Fruit fly (Drosophila melanogaster) whole organism, pupa: ENCODE results near the gene CG11403.

Source experiments
- CG10348 ChIP-seq: fragments of 200-800 bp; sonication (Bioruptor generic); IDR thresholded peaks from 2 replicates; pipeline ENCODE4 v1.3.6; 2022; ENCODE audit warnings: missing biosample characterization, missing genetic modification characterization
- CG12605 ChIP-seq: fragments of 200-800 bp; sonication (Bioruptor generic); IDR thresholded peaks from 2 replicates; pipeline ENCODE4 v1.3.6; 2022; ENCODE audit warnings: missing biosample characterization, missing genetic modification characterization
- CG13204 ChIP-seq: fragments of 200-800 bp; sonication (Bioruptor generic); optimal IDR thresholded peaks from 2 replicates; lab custom pipeline; 2018; ENCODE audit warnings: missing biosample characterization, mild to moderate bottlenecking, missing genetic modification characterization, moderate library complexity
- CG14655 ChIP-seq: fragments of 200-800 bp; sonication (Bioruptor generic); optimal IDR thresholded peaks from 3 replicates; lab custom pipeline; 2017; ENCODE audit warnings: mild to moderate bottlenecking, missing biosample characterization, missing genetic modification reagents, missing genetic modification characterization
- CG15710 ChIP-seq: fragments of 200-800 bp; sonication (Bioruptor generic); optimal IDR thresholded peaks from 2 replicates; lab custom pipeline; 2018; ENCODE audit warnings: missing biosample characterization, mild to moderate bottlenecking, missing genetic modification characterization, moderate library complexity
- CG17806 ChIP-seq: fragments of 200-800 bp; sonication (Bioruptor generic); optimal IDR thresholded peaks from 2 replicates; lab custom pipeline; 2018; ENCODE audit warnings: missing biosample characterization, mild to moderate bottlenecking, missing genetic modification characterization, moderate library complexity
- CG32121 ChIP-seq: fragments of 200-800 bp; sonication (Bioruptor generic); IDR thresholded peaks from 2 replicates; pipeline ENCODE4 v1.3.6; 2022; ENCODE audit warnings: missing biosample characterization, missing genetic modification characterization
- CG34367 ChIP-seq: fragments of 200-800 bp; sonication (Bioruptor generic); optimal IDR thresholded peaks from 2 replicates; lab custom pipeline; 2018; ENCODE audit warnings: missing biosample characterization, mild to moderate bottlenecking, missing genetic modification characterization
- CG4496 ChIP-seq: fragments of 200-800 bp; sonication (Bioruptor generic); IDR thresholded peaks from 3 replicates; pipeline ENCODE4 v1.3.6; 2022; ENCODE audit warnings: missing biosample characterization, missing genetic modification characterization
- CG8159 ChIP-seq: fragments of 200-800 bp; sonication (Bioruptor generic); optimal IDR thresholded peaks from 3 replicates; lab custom pipeline; 2018; ENCODE audit warnings: missing biosample characterization, mild to moderate bottlenecking, missing genetic modification characterization, moderate library complexity
- CG8301 ChIP-seq: fragments of 200-800 bp; sonication (Bioruptor generic); optimal IDR thresholded peaks from 2 replicates; lab custom pipeline; 2018; ENCODE audit warnings: missing biosample characterization, mild to moderate bottlenecking, missing genetic modification characterization
- CG9948 ChIP-seq: fragments of 200-800 bp; sonication (Bioruptor generic); optimal IDR thresholded peaks from 2 replicates; lab custom pipeline; 2018; ENCODE audit warnings: missing biosample characterization, mild to moderate bottlenecking, missing genetic modification characterization, moderate library complexity
- D1 ChIP-seq: fragments of 200-800 bp; sonication (Bioruptor generic); optimal IDR thresholded peaks from 2 replicates; lab custom pipeline; 2018; ENCODE audit warnings: missing biosample characterization, mild to moderate bottlenecking, missing genetic modification characterization, moderate library complexity
- EcR ChIP-seq: fragments of 200-800 bp; sonication (Bioruptor generic); optimal IDR thresholded peaks from 3 replicates; lab custom pipeline; 2019; ENCODE audit warnings: missing biosample characterization, missing genetic modification characterization, mild to moderate bottlenecking, moderate library complexity, missing genetic modification reagents
- Ets98B ChIP-seq: fragments of 200-800 bp; sonication (Bioruptor generic); IDR thresholded peaks from 2 replicates; pipeline ENCODE4 v1.3.6; 2022; ENCODE audit warnings: missing biosample characterization, missing genetic modification characterization
- Pif1A ChIP-seq: fragments of 200-800 bp; sonication (Bioruptor generic); optimal IDR thresholded peaks from 3 replicates; lab custom pipeline; 2016; ENCODE audit warnings: missing biosample characterization, missing genetic modification characterization
- Pif1B ChIP-seq: fragments of 200-800 bp; sonication (Bioruptor generic); optimal IDR thresholded peaks from 3 replicates; lab custom pipeline; 2016; ENCODE audit warnings: missing biosample characterization, missing genetic modification characterization
- Snoo ChIP-seq: fragments of 200-800 bp; sonication (Bioruptor generic); optimal IDR thresholded peaks from 3 replicates; lab custom pipeline; 2017; ENCODE audit warnings: missing biosample characterization, mild to moderate bottlenecking, missing genetic modification characterization, inconsistent platforms
- fd96Ca ChIP-seq: fragments of 200-800 bp; sonication (Bioruptor generic); IDR thresholded peaks from 3 replicates; pipeline ENCODE4 v1.3.6; 2022; ENCODE audit warnings: missing biosample characterization, missing genetic modification characterization
- gl ChIP-seq: fragments of 200-800 bp; sonication (Bioruptor generic); optimal IDR thresholded peaks from 2 replicates; lab custom pipeline; 2018; ENCODE audit warnings: missing biosample characterization, mild to moderate bottlenecking, missing genetic modification characterization
- rn ChIP-seq: fragments of 200-800 bp; sonication (Bioruptor generic); IDR thresholded peaks from 2 replicates; pipeline ENCODE4 v1.3.6; 2022; ENCODE audit warnings: missing biosample characterization, missing genetic modification characterization

The CG11403 gene

dm6 chrX:1282433-1282832, 42.7 kb upstream of the CG11403 start:
- TF ChIP-seq Pif1A (GFP tag; lab: Kevin White, UChicago) (no peak), Ets98B (GFP tag; lab: Robert Waterston, UW) (no peak), CG10348 (GFP tag; lab: Robert Waterston, UW) (no peak), Snoo (tag; lab: Kevin White, UChicago) (no peak), gl (tag; lab: Kevin White, UChicago) (no peak), EcR (peak; percentile 30), fd96Ca (GFP tag; lab: Robert Waterston, UW) (no peak; the same call in 2 of the 3 replicates), CG15710 (tag; lab: Kevin White, UChicago) (no peak), CG14655 (GFP tag; lab: Kevin White, UChicago) (no peak)

DNA sequence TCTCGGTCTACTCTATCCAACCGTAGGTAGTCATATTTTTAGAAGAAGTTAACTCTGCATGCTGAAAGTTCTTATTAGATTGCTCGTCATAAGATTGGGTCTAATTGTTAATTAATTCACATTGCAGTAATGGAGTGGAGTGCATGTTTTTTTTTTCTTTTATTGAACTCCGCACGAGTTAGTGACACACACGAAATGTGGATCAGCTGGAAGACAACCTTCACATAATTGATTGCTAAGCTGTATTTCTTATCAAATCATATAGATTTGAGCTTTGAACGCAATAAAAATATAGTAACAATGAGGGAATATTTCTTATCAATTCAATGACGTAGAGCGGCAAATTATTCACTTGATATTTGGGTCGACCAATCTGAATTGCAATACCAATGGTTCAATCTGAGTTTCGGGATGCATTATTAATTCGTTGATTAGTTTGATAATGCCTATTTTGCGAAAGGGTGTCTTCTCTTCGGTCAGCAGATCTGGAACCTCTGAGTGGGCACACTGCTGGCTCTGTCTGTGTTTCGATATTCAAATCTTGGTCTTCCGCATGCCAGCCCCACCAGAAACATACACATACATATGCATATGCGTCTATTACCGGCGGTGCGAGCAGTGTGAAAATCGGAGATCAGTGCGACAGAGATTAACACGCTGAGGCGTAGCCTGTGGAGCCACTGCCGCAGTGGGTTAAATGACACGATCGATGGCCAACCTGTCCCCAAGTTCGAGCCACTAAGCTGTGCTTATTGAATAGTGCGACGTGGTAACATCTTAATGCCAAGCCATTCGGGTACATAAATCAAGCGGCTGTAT, 39.4 kb upstream of the CG11403 start:
- TF ChIP-seq Ets98B (GFP tag; lab: Robert Waterston, UW) = no peak
- TF ChIP-seq CG8159 (tag; lab: Kevin White, UChicago) = no peak
- no peak for TF ChIP-seq Snoo (tag; lab: Kevin White, UChicago)
- TF ChIP-seq CG8301 (tag; lab: Kevin White, UChicago) = peak; percentile 6
- no peak for TF ChIP-seq Pif1B (GFP tag; lab: Kevin White, UChicago)
- no peak for TF ChIP-seq CG17806
- no peak for TF ChIP-seq CG13204 (GFP tag; lab: Kevin White, UChicago)
- no peak for TF ChIP-seq CG10348 (GFP tag; lab: Robert Waterston, UW)
- TF ChIP-seq CG14655 (GFP tag; lab: Kevin White, UChicago) = peak; percentile 28
- no peak for TF ChIP-seq D1 (tag; lab: Kevin White, UChicago)

DNA sequence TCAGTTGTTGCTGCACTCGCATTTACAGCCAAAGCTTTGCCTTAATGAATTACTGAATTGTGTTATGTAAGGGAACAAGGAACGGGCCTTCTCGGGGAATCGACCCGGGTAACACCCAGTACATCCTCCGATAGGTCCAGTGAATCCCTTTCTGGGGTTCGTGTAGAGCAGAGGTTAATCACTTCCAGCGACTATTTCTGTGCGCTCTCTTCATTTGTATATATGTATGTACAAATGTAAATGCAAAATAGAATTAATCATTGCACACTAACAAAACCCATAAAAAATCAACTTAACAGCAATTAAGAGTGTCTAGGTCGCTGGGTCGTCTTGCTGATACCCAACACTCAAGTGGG, 37.8 kb upstream of the CG11403 start:
- TF ChIP-seq rn (GFP tag; lab: Robert Waterston, UW) (no peak), CG4496 (no peak), CG9948 (tag; lab: Kevin White, UChicago) (no peak), CG10348 (GFP tag; lab: Robert Waterston, UW) (no peak)

DNA sequence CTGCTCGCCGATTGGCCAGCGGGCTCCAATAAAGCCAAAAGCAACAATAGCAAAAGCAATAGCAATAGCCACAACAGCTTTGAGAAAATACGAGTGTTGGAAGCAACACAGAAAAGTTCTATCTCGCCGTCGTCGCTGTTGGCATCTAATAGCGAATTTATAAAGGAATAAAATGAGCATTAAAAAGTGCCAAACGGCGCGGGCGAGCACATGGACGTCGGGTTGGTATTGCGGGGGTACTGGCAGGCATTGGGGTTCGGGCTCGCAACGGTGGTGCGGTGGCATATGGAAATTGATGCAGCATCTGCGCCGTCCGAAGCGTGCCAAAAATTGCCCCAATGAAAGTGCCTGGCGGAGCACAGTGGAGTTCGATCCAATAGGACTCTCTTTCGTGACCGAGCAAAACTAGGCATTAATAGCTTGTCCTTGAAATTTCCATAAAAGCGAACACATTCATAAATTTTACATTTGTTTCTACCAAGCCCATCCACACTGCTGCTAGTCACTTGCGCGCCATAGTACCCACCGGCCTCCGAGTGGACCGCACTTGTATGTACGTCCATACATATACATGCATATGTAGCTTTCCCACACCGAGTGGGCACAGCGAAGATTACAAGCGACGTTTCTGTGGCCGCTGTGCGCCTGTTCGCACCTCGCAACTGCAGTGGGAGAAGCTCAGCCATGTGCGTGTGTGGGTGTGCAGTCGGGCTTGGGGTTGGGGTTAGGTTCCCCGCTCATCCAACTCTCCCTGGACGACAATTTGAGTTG, 37.3 kb upstream of the CG11403 start:
- peak; percentile 94 for TF ChIP-seq Snoo (tag; lab: Kevin White, UChicago)
- peak; percentile 94 for TF ChIP-seq CG14655 (GFP tag; lab: Kevin White, UChicago)
- peak; percentile 95 for TF ChIP-seq CG10348 (GFP tag; lab: Robert Waterston, UW)
- TF ChIP-seq CG4496 = peak; percentile 99
- TF ChIP-seq D1 (tag; lab: Kevin White, UChicago) = peak; percentile 41
- TF ChIP-seq EcR = peak; percentile 53
- peak; percentile 70 for TF ChIP-seq CG13204 (GFP tag; lab: Kevin White, UChicago)
- peak; percentile 99 for TF ChIP-seq CG32121 (GFP tag; lab: Robert Waterston, UW)
- TF ChIP-seq fd96Ca (GFP tag; lab: Robert Waterston, UW) = peak; percentile 99
- peak; percentile 84 for TF ChIP-seq CG17806
- TF ChIP-seq CG8159 (tag; lab: Kevin White, UChicago) = peak; percentile 88
- TF ChIP-seq CG12605 (GFP tag; lab: Robert Waterston, UW) = peak; percentile 96
- TF ChIP-seq Pif1A (GFP tag; lab: Kevin White, UChicago) = peak; percentile 95
- TF ChIP-seq gl (tag; lab: Kevin White, UChicago) = peak; percentile 73
- TF ChIP-seq CG8301 (tag; lab: Kevin White, UChicago) = peak; percentile 95
- peak; percentile 85 for TF ChIP-seq CG9948 (tag; lab: Kevin White, UChicago)
- peak; percentile 91 for TF ChIP-seq Pif1B (GFP tag; lab: Kevin White, UChicago)
- TF ChIP-seq CG34367 (tag; lab: Kevin White, UChicago) = peak; percentile 88
- peak; percentile 86 for TF ChIP-seq CG15710 (tag; lab: Kevin White, UChicago)
- TF ChIP-seq Ets98B (GFP tag; lab: Robert Waterston, UW) = peak; percentile 98
- peak; percentile 95 for TF ChIP-seq rn (GFP tag; lab: Robert Waterston, UW)

dm6 chrX:1276047-1276756, 36.5 kb upstream of the CG11403 start:
- peak; percentile 19; the same call in 1 of the 2 replicates for TF ChIP-seq CG12605 (GFP tag; lab: Robert Waterston, UW)
- peak; percentile 5; the same call in 1 of the 3 replicates for TF ChIP-seq fd96Ca (GFP tag; lab: Robert Waterston, UW)
- TF ChIP-seq CG32121 (GFP tag; lab: Robert Waterston, UW) = no peak
- peak; percentile 67 for TF ChIP-seq EcR
- no peak for TF ChIP-seq CG15710 (tag; lab: Kevin White, UChicago)
